Fruit fly (Drosophila melanogaster) S2 (cell line): ENCODE data around the gene COX5B.

Experiments
- CG8478 ChIP-seq: fragments of >200 bp; optimal IDR thresholded peaks from 2 replicates; lab custom pipeline; 2018
- CTCF ChIP-seq, 2 experiments: fragments of >200 bp; optimal IDR thresholded peaks; 2 replicates each; lab custom pipeline; 2018

DNA sequence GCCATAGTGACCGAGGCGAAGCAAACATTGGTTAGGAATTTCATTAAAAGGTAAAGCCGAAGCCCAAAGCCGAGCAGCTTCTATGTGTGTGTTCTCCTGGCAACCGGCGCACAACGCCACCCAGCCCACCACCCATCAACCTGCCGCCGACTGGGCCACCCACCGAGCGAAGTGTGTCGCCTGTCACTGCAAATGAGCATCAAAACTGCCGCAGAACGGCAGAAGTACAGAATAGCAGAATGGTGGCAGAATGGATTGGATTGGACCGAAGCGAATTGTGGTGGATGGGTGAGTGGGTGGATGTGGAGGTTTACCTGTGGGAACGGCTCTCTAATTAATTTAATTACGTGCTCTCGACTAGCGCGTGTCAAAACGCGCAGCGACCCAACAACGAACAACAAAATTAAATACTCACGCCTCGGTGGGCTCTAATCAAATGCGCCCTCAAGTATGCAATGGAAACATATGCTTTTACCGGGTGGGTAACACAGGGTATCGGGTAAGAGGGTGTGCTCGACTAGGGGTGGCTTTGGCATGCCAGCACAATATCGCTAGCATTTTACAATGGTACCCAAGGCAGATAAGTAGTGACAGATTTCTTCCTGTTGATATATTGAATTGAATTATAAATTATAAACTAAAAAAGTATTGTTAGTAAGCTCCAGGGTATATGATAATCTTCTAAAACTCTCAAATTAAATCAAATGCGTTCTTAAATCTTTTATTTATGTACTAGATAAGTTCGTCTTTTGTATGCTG is 17.8 kb upstream of the COX5B start:
- TF ChIP-seq CG8478 (lab: Kevin White, UChicago) (no peak), CTCF (optimal IDR thresholded peaks at IDR 0.05; lab: Kevin White, UChicago) (no peak)
